Fruit fly (Drosophila melanogaster): ENCODE measurements around the gene SclA.
A peak's percentile ranks its signal among the peaks of the same experiment; 100 is the strongest.

The SclA gene

dm6 chr2L:16852318-16852932, 14.7 kb downstream of the SclA start, which contains the start of gene CG31810:
Gene CG31810 (minus strand): TSS chr2L:16852368.
- TF ChIP-seq noc (tag; optimal IDR thresholded peaks at IDR 0.05): no peak

- no peak for TF ChIP-seq noc (tag; optimal IDR thresholded peaks at IDR 0.05)
Observed at dm6 chr2L:16857131-16857530, 19.4 kb downstream of the SclA start.

- peak; percentile 52 for TF ChIP-seq noc (tag; optimal IDR thresholded peaks at IDR 0.05)
Observed at dm6 chr2L:16857665-16858064, 19.9 kb downstream of the SclA start.

- no peak for TF ChIP-seq noc (tag; optimal IDR thresholded peaks at IDR 0.05)
Observed at dm6 chr2L:16858466-16859007, 20.8 kb downstream of the SclA start, which contains the start of gene CG31809. Gene CG31809 (minus strand): TSS chr2L:16858714.

- TF ChIP-seq noc (tag; optimal IDR thresholded peaks at IDR 0.05): no peak
Observed at dm6 chr2L:16859103-16859502, 21.3 kb downstream of the SclA start.

- no peak for TF ChIP-seq noc (tag; optimal IDR thresholded peaks at IDR 0.05)
Observed at dm6 chr2L:16859566-16859965, 21.8 kb downstream of the SclA start.

- TF ChIP-seq noc (tag; optimal IDR thresholded peaks at IDR 0.05): no peak
Observed at dm6 chr2L:16861126-16861525, 23.4 kb downstream of the SclA start, which contains the start of gene CG6012. Gene CG6012 (minus strand): TSS chr2L:16861489.

dm6 chr2L:16862526-16862925, 24.8 kb downstream of the SclA start:
- no peak for TF ChIP-seq noc (tag; optimal IDR thresholded peaks at IDR 0.05)

- no peak for TF ChIP-seq noc (tag; optimal IDR thresholded peaks at IDR 0.05)
Observed at dm6 chr2L:16868897-16869324, 31.1 kb downstream of the SclA start.

- TF ChIP-seq noc (tag; optimal IDR thresholded peaks at IDR 0.05): no peak
Observed at dm6 chr2L:16874924-16875323, 37.2 kb downstream of the SclA start.

- TF ChIP-seq noc (tag; optimal IDR thresholded peaks at IDR 0.05): no peak
Observed at dm6 chr2L:16876555-16876954, 38.8 kb downstream of the SclA start.

- TF ChIP-seq noc (tag; optimal IDR thresholded peaks at IDR 0.05): no peak
Observed at dm6 chr2L:16877678-16878077, 39.9 kb downstream of the SclA start.

dm6 chr2L:16879288-16879687, 41.5 kb downstream of the SclA start, which contains the start of the genes CG32832, CG31743 and CG34313:
Gene CG32832 (minus strand): TSS chr2L:16879290.
Gene CG31743 (plus strand): TSS chr2L:16879517.
Gene CG34313 (plus strand): TSS chr2L:16879517.
- TF ChIP-seq noc (tag; optimal IDR thresholded peaks at IDR 0.05): no peak

- TF ChIP-seq noc (tag; optimal IDR thresholded peaks at IDR 0.05): peak; percentile 5
Observed at dm6 chr2L:16880930-16881329, 43.2 kb downstream of the SclA start.

dm6 chr2L:16882372-16882771, 44.6 kb downstream of the SclA start:
- TF ChIP-seq noc (tag; optimal IDR thresholded peaks at IDR 0.05): no peak

- TF ChIP-seq noc (tag; optimal IDR thresholded peaks at IDR 0.05): no peak
Observed at dm6 chr2L:16882871-16883849, 45.4 kb downstream of the SclA start.

Data from whole organism, larva.